Worm (Caenorhabditis elegans): ENCODE data around the gene Y43F8C.23.

Y43F8C.23 gene

DNA sequence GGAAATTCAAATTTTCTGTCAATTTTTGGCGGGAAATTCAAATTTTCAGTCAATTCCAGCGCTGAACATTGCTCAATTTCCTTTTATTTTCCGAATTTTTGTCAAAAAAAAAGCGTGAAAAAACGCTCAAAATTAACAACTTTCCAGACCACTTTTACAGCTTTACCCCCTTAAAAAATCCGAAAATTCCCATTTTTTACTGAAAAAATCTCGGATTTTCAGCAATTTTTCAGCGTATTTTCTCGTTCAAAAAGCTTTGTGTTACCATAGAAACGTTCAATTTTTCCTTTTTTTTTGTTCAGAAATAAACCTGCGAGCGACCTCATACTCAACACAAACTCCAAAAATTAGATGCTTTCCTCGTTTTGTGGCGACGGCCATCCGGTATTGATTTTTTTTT, 37.0 kb downstream of the Y43F8C.23 start, which contains the start of gene mrp-7:
mrp-7 (plus strand) TSS at position 301 of the 400 bp plus-strand sequence.
- TF ChIP-seq pes-1 (GFP tag; IDR thresholded peaks at IDR 0.05): no peak
- TF ChIP-seq hnd-1 (tag; optimal IDR thresholded peaks at IDR 0.05): no peak
- no peak for TF ChIP-seq scrt-1 (GFP tag; IDR thresholded peaks at IDR 0.05)
- TF ChIP-seq tbx-11 (GFP tag; IDR thresholded peaks at IDR 0.05): no peak
- no peak for TF ChIP-seq tbx-37 (GFP tag; conservative IDR thresholded peaks at IDR 0.05)
- TF ChIP-seq flt-1 (GFP tag; IDR thresholded peaks at IDR 0.05): no peak
- TF ChIP-seq ceh-13 (GFP tag; optimal IDR thresholded peaks at IDR 0.05): no peak
- TF ChIP-seq tra-4 (tag; optimal IDR thresholded peaks at IDR 0.05): no peak

DNA sequence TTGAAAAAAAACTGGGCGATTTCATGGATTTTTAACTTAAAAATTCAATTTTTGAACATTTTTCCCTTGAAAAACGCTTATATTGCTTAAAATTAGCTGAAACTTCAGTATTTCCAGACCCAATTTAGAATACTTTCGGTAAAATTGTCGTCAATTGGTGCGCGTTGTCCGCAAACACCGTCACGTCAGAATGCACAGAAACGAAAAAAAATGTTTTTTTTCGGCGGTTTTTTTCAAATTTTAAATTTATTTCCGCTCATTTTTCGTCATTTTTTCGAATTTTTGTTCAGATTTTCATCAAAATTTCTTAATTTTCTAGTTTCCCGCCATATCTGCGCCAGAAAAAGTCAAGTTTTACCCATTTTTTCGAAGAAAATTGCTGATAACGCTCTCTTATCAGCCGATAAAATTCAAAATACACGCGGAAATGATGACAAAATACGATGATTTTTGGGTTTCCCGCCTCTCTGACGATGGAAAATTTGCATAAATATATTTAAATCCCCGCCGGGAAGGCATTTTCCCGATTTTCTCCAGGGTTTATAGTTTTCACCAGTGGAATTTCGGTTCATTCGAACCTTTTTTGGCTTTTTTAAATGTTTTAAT, 38.1 kb downstream of the Y43F8C.23 start:
- TF ChIP-seq aly-1 (tag; optimal IDR thresholded peaks at IDR 0.05) (no peak), pes-1 (GFP tag; IDR thresholded peaks at IDR 0.05) (no peak), flt-1 (GFP tag; IDR thresholded peaks at IDR 0.05) (no peak), ceh-36 (tag; optimal IDR thresholded peaks at IDR 0.05) (no peak), scrt-1 (GFP tag; IDR thresholded peaks at IDR 0.05) (no peak), F13C5.2 (tag; optimal IDR thresholded peaks at IDR 0.05) (no peak), hmbx-1 (tag; optimal IDR thresholded peaks at IDR 0.05) (no peak), ceh-13 (GFP tag; optimal IDR thresholded peaks at IDR 0.05) (no peak), hmg-4 (GFP tag; optimal IDR thresholded peaks at IDR 0.05) (no peak), B0310.2 (tag; optimal IDR thresholded peaks at IDR 0.05) (no peak), ets-7 (tag; optimal IDR thresholded peaks at IDR 0.05) (no peak), sea-1 (GFP tag; conservative IDR thresholded peaks at IDR 0.05) (no peak), tra-4 (tag; optimal IDR thresholded peaks at IDR 0.05) (no peak), ama-1 (optimal IDR thresholded peaks at IDR 0.05) (no peak)

DNA sequence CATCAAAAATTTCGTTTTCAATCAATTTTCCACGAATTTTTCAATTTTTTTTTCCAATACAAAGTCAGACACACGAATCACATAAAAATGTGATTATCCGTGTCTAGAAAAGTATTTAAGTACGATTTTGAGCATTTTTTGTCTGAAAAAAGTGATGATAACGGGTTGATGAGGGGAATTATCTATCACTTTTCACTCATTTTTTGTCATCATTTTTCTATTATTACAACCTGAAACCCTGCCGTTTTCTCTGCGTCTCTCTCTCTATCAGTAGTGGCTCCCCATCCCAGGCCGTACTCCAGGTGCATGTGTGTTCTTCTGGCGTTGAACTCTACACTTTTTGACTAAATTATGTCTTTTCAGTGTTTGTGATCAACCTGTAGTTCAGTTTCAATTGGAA, 39.2 kb downstream of the Y43F8C.23 start:
- no peak for TF ChIP-seq sea-1 (GFP tag; conservative IDR thresholded peaks at IDR 0.05)
- no peak for TF ChIP-seq aly-1 (tag; optimal IDR thresholded peaks at IDR 0.05)

DNA sequence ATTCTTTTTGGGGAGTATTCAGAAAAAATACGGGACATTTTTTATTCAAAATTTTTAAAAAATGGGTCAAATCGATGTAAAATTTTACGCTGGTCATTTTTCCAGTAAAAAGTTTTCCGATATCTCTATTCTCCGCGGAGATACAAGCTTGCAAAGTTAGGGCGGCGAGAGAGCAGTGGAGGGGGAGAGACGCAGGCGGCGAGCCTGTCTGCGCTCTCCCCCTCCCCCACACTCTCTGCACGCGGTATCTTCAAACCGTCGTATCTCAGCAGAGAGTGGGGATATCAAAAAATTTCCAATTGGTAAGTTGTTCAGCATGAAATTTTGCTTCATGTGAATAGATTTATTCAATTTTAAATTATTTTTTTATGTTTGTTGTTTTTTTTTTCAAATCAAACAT, 39.7 kb downstream of the Y43F8C.23 start:
- no peak for TF ChIP-seq hnd-1 (tag; optimal IDR thresholded peaks at IDR 0.05)
- no peak for TF ChIP-seq hmg-4 (GFP tag; optimal IDR thresholded peaks at IDR 0.05)
- TF ChIP-seq sea-1 (GFP tag; conservative IDR thresholded peaks at IDR 0.05): no peak
- no peak for TF ChIP-seq aly-1 (tag; optimal IDR thresholded peaks at IDR 0.05)
- no peak for TF ChIP-seq ets-7 (tag; optimal IDR thresholded peaks at IDR 0.05)
- no peak for TF ChIP-seq tbx-11 (GFP tag; IDR thresholded peaks at IDR 0.05)
- TF ChIP-seq tra-4 (tag; optimal IDR thresholded peaks at IDR 0.05): no peak
- TF ChIP-seq ceh-13 (GFP tag; optimal IDR thresholded peaks at IDR 0.05): no peak
- TF ChIP-seq scrt-1 (GFP tag; IDR thresholded peaks at IDR 0.05): no peak
- no peak for TF ChIP-seq ceh-36 (tag; optimal IDR thresholded peaks at IDR 0.05)
- no peak for TF ChIP-seq F13C5.2 (tag; optimal IDR thresholded peaks at IDR 0.05)
- no peak for TF ChIP-seq hmbx-1 (tag; optimal IDR thresholded peaks at IDR 0.05)
- no peak for TF ChIP-seq B0310.2 (tag; optimal IDR thresholded peaks at IDR 0.05)
- TF ChIP-seq flt-1 (GFP tag; IDR thresholded peaks at IDR 0.05): no peak

DNA sequence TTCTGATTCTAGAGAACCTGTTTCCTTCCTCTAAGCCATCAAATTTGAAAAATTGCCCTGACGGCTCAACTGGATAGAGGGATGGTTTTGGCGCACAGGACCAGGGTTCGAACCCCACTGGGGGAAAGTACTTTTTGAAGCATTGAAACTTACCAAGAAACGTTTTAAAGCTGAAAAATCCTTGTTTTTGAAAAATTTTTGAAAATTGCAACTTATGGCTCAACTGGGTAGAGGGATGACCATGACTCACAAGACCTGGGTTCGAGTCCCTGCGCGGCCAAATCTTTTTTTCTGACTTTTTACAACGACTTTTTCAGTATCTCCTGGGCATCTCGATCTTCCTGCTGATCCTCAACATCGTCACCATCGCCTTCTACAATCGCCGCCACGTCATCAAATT, 40.7 kb downstream of the Y43F8C.23 start:
- TF ChIP-seq ets-7 (tag; optimal IDR thresholded peaks at IDR 0.05): no peak
- TF ChIP-seq hmg-4 (GFP tag; optimal IDR thresholded peaks at IDR 0.05): no peak
- no peak for TF ChIP-seq scrt-1 (GFP tag; IDR thresholded peaks at IDR 0.05)
- no peak for TF ChIP-seq tra-4 (tag; optimal IDR thresholded peaks at IDR 0.05)
- no peak for TF ChIP-seq tbx-11 (GFP tag; IDR thresholded peaks at IDR 0.05)
- no peak for TF ChIP-seq pes-1 (GFP tag; IDR thresholded peaks at IDR 0.05)
- TF ChIP-seq B0310.2 (tag; optimal IDR thresholded peaks at IDR 0.05): no peak
- no peak for TF ChIP-seq hnd-1 (tag; optimal IDR thresholded peaks at IDR 0.05)
- TF ChIP-seq ceh-36 (tag; optimal IDR thresholded peaks at IDR 0.05): no peak
- no peak for TF ChIP-seq hmbx-1 (tag; optimal IDR thresholded peaks at IDR 0.05)
- no peak for TF ChIP-seq ama-1 (optimal IDR thresholded peaks at IDR 0.05)
- no peak for TF ChIP-seq ceh-13 (GFP tag; optimal IDR thresholded peaks at IDR 0.05)
- no peak for TF ChIP-seq tbx-37 (GFP tag; conservative IDR thresholded peaks at IDR 0.05)
- no peak for TF ChIP-seq flt-1 (GFP tag; IDR thresholded peaks at IDR 0.05)
- TF ChIP-seq aly-1 (tag; optimal IDR thresholded peaks at IDR 0.05): no peak
- TF ChIP-seq sea-1 (GFP tag; conservative IDR thresholded peaks at IDR 0.05): no peak
- TF ChIP-seq F13C5.2 (tag; optimal IDR thresholded peaks at IDR 0.05): no peak

DNA sequence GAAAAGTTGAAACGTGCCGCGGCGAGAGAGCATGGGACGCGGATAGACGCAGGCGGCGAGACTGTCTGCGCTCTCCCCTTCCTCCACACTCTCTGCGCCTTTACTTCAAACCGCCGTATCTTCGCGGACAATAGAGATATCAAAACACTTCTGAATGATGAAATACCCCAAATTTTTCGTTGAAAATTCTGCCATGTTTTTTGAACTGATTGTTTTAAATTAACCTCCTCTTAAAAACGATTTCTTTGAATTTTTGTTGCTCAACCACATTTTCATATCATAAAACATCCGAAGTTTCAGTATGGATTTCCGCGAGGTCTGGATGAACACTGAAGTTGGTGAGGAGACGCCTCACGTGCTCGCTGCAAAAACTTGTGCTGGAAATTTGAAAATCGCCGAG, 41.6 kb downstream of the Y43F8C.23 start, which contains the start of gene Y43F8C.11:
Y43F8C.11 (plus strand) TSS at position 301 of the 400 bp plus-strand sequence.
- TF ChIP-seq hmbx-1 (tag; optimal IDR thresholded peaks at IDR 0.05) (no peak), ceh-13 (GFP tag; optimal IDR thresholded peaks at IDR 0.05) (no peak), sea-1 (GFP tag; conservative IDR thresholded peaks at IDR 0.05) (no peak), pes-1 (GFP tag; IDR thresholded peaks at IDR 0.05) (no peak), aly-1 (tag; optimal IDR thresholded peaks at IDR 0.05) (no peak), tbx-37 (GFP tag; conservative IDR thresholded peaks at IDR 0.05) (no peak)

DNA sequence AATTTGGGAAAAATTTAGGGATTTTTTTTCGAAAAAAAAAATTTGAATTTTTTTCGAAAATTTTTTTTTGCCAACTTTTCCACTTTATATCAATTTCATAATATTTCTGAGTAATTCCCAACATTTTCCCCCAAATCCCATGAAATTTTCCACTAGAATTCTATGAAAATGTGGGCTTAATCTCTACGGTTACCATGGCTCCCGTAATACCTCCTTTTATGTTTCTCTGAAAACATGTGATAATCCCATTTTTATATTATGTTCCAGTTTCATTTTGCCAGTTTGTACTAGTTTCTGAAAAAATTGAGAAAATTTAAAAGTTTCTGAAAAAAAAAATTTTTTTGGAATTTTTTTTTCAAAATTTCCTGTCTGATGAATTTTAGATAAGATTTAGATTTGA, 43.3 kb downstream of the Y43F8C.23 start:
- TF ChIP-seq ets-7 (tag; optimal IDR thresholded peaks at IDR 0.05): no peak
- no peak for TF ChIP-seq B0310.2 (tag; optimal IDR thresholded peaks at IDR 0.05)
- no peak for TF ChIP-seq ceh-36 (tag; optimal IDR thresholded peaks at IDR 0.05)
- no peak for TF ChIP-seq flt-1 (GFP tag; IDR thresholded peaks at IDR 0.05)
- TF ChIP-seq tbx-11 (GFP tag; IDR thresholded peaks at IDR 0.05): no peak
- no peak for TF ChIP-seq aly-1 (tag; optimal IDR thresholded peaks at IDR 0.05)
- no peak for TF ChIP-seq tbx-37 (GFP tag; conservative IDR thresholded peaks at IDR 0.05)
- no peak for TF ChIP-seq ama-1 (optimal IDR thresholded peaks at IDR 0.05)
- TF ChIP-seq F13C5.2 (tag; optimal IDR thresholded peaks at IDR 0.05): no peak
- no peak for TF ChIP-seq tra-4 (tag; optimal IDR thresholded peaks at IDR 0.05)

DNA sequence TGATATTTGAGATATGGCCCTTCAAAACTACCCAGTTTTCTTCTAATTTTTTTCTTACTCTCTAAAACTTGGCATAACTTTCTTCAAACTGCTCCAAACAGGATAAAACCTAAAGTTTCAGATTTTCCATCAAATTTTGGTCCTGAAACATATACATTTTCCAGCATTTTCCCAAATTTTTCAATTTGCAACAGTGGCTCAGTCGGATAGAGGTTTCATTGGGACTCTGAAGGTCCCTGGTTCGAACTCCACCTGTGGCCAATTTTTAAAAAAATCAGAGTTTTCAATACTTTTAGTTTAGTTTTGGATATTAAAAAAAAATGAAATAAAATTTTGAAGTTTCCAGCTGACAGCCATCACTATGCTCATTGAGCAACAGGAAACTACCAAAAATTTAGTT, 43.8 kb downstream of the Y43F8C.23 start:
- no peak for TF ChIP-seq flt-1 (GFP tag; IDR thresholded peaks at IDR 0.05)
- no peak for TF ChIP-seq hnd-1 (tag; optimal IDR thresholded peaks at IDR 0.05)
- TF ChIP-seq tbx-11 (GFP tag; IDR thresholded peaks at IDR 0.05): no peak
- no peak for TF ChIP-seq ama-1 (optimal IDR thresholded peaks at IDR 0.05)
- TF ChIP-seq B0310.2 (tag; optimal IDR thresholded peaks at IDR 0.05): no peak
- no peak for TF ChIP-seq scrt-1 (GFP tag; IDR thresholded peaks at IDR 0.05)
- TF ChIP-seq F13C5.2 (tag; optimal IDR thresholded peaks at IDR 0.05): no peak
- TF ChIP-seq hmbx-1 (tag; optimal IDR thresholded peaks at IDR 0.05): no peak
- TF ChIP-seq tra-4 (tag; optimal IDR thresholded peaks at IDR 0.05): no peak
- TF ChIP-seq ets-7 (tag; optimal IDR thresholded peaks at IDR 0.05): no peak
- no peak for TF ChIP-seq ceh-36 (tag; optimal IDR thresholded peaks at IDR 0.05)
- TF ChIP-seq hmg-4 (GFP tag; optimal IDR thresholded peaks at IDR 0.05): no peak
- TF ChIP-seq ceh-13 (GFP tag; optimal IDR thresholded peaks at IDR 0.05): no peak

Measured in whole organism, early embryonic.